Worm (Caenorhabditis elegans) whole organism, L1 larva: ENCODE results near the gene ekl-5.

Experiments used
- elt-3 ChIP-seq, 6 experiments: fragments of 150-350 bp in 1 of 6; sonication (generic microtip); optimal IDR thresholded peaks; 2 replicates each; lab custom pipeline; 2017 to 2018; ENCODE audit warnings: missing biosample characterization in 6 of 6, missing genetic modification characterization in 6 of 6, inconsistent platforms in 1 of 6
- jun-1 ChIP-seq: fragments of 150-350 bp; optimal IDR thresholded peaks from 2 replicates; lab custom pipeline; 2014; ENCODE audit warnings: missing biosample characterization, missing genetic modification reagents, missing genetic modification characterization
- lin-35 ChIP-seq, 2 experiments: fragments of 150-350 bp; optimal IDR thresholded peaks; 2 replicates each; lab custom pipeline; 2014; ENCODE audit warnings: missing biosample characterization in 2 of 2, missing genetic modification characterization in 2 of 2, missing genetic modification reagents in 2 of 2
- mdl-1 ChIP-seq, 2 experiments: fragments of 150-350 bp; optimal IDR thresholded peaks; 2 replicates each; lab custom pipeline; 2014 to 2017; ENCODE audit warnings: missing biosample characterization in 2 of 2, missing genetic modification characterization in 2 of 2, inconsistent platforms in 1 of 2
- mep-1 ChIP-seq: fragments of 150-350 bp; optimal IDR thresholded peaks from 2 replicates; lab custom pipeline; 2014; ENCODE audit warnings: missing biosample characterization, missing genetic modification characterization
- nhr-12 ChIP-seq: sonication (generic microtip); optimal IDR thresholded peaks from 2 replicates; lab custom pipeline; 2017; ENCODE audit warnings: missing biosample characterization, missing genetic modification characterization
- nhr-28 ChIP-seq: fragments of 150-350 bp; optimal IDR thresholded peaks from 2 replicates; lab custom pipeline; 2014; ENCODE audit warnings: missing biosample characterization, missing genetic modification characterization
- nhr-90 ChIP-seq: sonication (generic microtip); optimal IDR thresholded peaks from 2 replicates; lab custom pipeline; 2016; ENCODE audit warnings: mild to moderate bottlenecking, missing genetic modification characterization, missing compliant biosample characterization; ENCODE audit not compliant: poor library complexity
- skn-1 ChIP-seq: fragments of 150-350 bp; optimal IDR thresholded peaks from 2 replicates; lab custom pipeline; 2014; ENCODE audit warnings: missing biosample characterization, missing genetic modification characterization

DNA sequence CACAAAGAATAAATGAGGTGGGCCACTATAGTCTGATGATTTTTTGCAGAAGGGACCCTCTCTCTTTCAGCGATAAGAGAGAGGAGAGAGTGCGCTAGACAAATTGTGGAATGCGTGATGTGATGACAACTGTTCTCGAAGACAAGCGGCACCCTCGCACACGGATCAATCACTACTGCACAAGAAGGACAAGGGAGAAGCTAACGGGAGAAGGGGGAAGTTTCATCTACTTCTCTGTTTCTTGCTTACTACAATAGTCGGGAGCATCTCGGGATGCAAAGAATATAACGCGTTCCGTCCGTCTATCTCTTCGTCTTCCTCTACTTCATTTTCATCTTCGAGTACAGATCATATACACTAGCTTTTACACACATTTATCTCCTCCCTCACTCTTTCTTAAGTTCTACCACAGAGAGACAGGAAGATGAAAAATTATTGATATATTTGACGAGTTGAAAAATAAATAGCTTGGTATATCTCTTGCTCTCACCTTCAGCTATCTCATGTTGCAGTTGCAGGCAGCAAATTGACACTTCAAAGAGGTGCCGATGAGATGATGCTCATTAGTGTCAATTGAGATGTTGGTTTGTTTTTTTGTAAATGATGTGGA is 43.5 kb downstream of the ekl-5 start:
- no peak for TF ChIP-seq jun-1 (tag; lab: Kevin White, UChicago)
- TF ChIP-seq lin-35 (GFP tag; optimal IDR thresholded peaks at IDR 0.05; lab: Kevin White, UChicago): no peak
- TF ChIP-seq skn-1: no peak
- no peak for TF ChIP-seq mep-1 (tag; lab: Kevin White, UChicago)
- no peak for TF ChIP-seq mdl-1 (tag; optimal IDR thresholded peaks at IDR 0.05; lab: Kevin White, UChicago)
- no peak for TF ChIP-seq nhr-28 (tag; lab: Kevin White, UChicago)
- no peak for TF ChIP-seq elt-3 (tag; optimal IDR thresholded peaks at IDR 0.05; lab: Kevin White, UChicago)
- TF ChIP-seq nhr-90: no peak
- no peak for TF ChIP-seq nhr-12 (tag; lab: Kevin White, UChicago)
